Fruit fly (Drosophila melanogaster): ENCODE results near the gene CG7246.

- TF ChIP-seq CG8478 (optimal IDR thresholded peaks at IDR 0.05) (no peak), CTCF (optimal IDR thresholded peaks at IDR 0.05) (no peak)
Measured at dm6 chrX:9078263-9078662, 2.6 kb downstream of the CG7246 start, which contains the start of gene CG44325.
